Worm (Caenorhabditis elegans) whole organism, young adult: ENCODE results near the gene clec-78.
"Not testable (repeated sequence)": the region's sequence is repeated elsewhere in the genome, so short reads cannot be mapped to it uniquely, and the experiment has no call there.

Experiments used
- B0261.1 ChIP-seq: sonication (generic microtip); optimal IDR thresholded peaks from 2 replicates; lab custom pipeline; 2016; ENCODE audit warnings: mild to moderate bottlenecking, missing genetic modification characterization, moderate library complexity, missing compliant biosample characterization
- F22D6.2 ChIP-seq: sonication (generic microtip); optimal IDR thresholded peaks from 2 replicates; lab custom pipeline; 2016; ENCODE audit warnings: mild to moderate bottlenecking, missing genetic modification characterization, missing compliant biosample characterization
- F33H1.4 ChIP-seq: fragments of 200-800 bp; sonication (Bioruptor generic); IDR thresholded peaks from 2 replicates; pipeline ENCODE4 v1.3.6; 2022; ENCODE audit warnings: missing genetic modification reagents, missing genetic modification characterization, missing compliant biosample characterization
- T26A5.8 ChIP-seq: sonication (generic microtip); optimal IDR thresholded peaks from 2 replicates; lab custom pipeline; 2016; ENCODE audit warnings: missing genetic modification characterization, missing compliant biosample characterization
- akir-1 ChIP-seq: fragments of 200-800 bp; sonication (Bioruptor generic); optimal IDR thresholded peaks from 2 replicates; lab custom pipeline; 2018; ENCODE audit warnings: mild to moderate bottlenecking, missing genetic modification characterization, moderate library complexity, missing compliant biosample characterization
- ama-1 ChIP-seq, 3 experiments: fragments of 150-350 bp in 1 of 3; sonication (generic microtip) in 2 of 3; optimal IDR thresholded peaks; 2 replicates each; lab custom pipeline; 2014 to 2018; ENCODE audit warnings: missing biosample characterization in 2 of 3, missing genetic modification characterization in 2 of 3, missing genetic modification reagents in 2 of 3
- aptf-2 ChIP-seq: fragments of 200-800 bp; sonication (Bioruptor generic); conservative IDR thresholded peaks from 2 replicates; pipeline ENCODE4 v1.3.6; 2022; ENCODE audit warnings: missing genetic modification reagents, missing genetic modification characterization, missing compliant biosample characterization
- athp-1 ChIP-seq: sonication (generic microtip); optimal IDR thresholded peaks from 2 replicates; lab custom pipeline; 2017; ENCODE audit warnings: mild to moderate bottlenecking, missing genetic modification characterization, missing compliant biosample characterization
- bed-1 ChIP-seq: fragments of 200-800 bp; sonication (Bioruptor generic); IDR thresholded peaks from 2 replicates; pipeline ENCODE4 v1.3.6; 2022; ENCODE audit warnings: missing genetic modification reagents, missing genetic modification characterization, missing compliant biosample characterization
- ccch-3 ChIP-seq: fragments of 200-800 bp; sonication (Bioruptor generic); optimal IDR thresholded peaks from 2 replicates; lab custom pipeline; 2018; ENCODE audit warnings: mild to moderate bottlenecking, missing genetic modification characterization, missing compliant biosample characterization
- ceh-79 ChIP-seq: sonication (generic microtip); optimal IDR thresholded peaks from 2 replicates; lab custom pipeline; 2017; ENCODE audit warnings: mild to moderate bottlenecking, missing genetic modification characterization, missing compliant biosample characterization
- chd-7 ChIP-seq: sonication (generic microtip); optimal IDR thresholded peaks from 2 replicates; lab custom pipeline; 2016; ENCODE audit warnings: mild to moderate bottlenecking, missing genetic modification characterization, moderate library complexity, missing compliant biosample characterization
- dox-1 ChIP-seq: fragments of 200-800 bp; sonication (Bioruptor generic); IDR thresholded peaks from 2 replicates; pipeline ENCODE4 v1.3.6; 2022; ENCODE audit warnings: missing genetic modification reagents, missing genetic modification characterization, missing compliant biosample characterization
- dpl-1 ChIP-seq: fragments of 150-350 bp; optimal IDR thresholded peaks from 2 replicates; lab custom pipeline; 2014; ENCODE audit warnings: missing biosample characterization, missing genetic modification reagents, missing genetic modification characterization
- efl-1 ChIP-seq: fragments of 150-350 bp; optimal IDR thresholded peaks from 2 replicates; lab custom pipeline; 2014; ENCODE audit warnings: missing biosample characterization, missing genetic modification reagents, missing genetic modification characterization
- egl-18 ChIP-seq: fragments of 200-800 bp; sonication (Bioruptor generic); IDR thresholded peaks from 2 replicates; pipeline ENCODE4 v1.3.6; 2022; ENCODE audit warnings: missing genetic modification reagents, missing genetic modification characterization, missing compliant biosample characterization
- egrh-3 ChIP-seq: fragments of 200-800 bp; sonication (Bioruptor generic); IDR thresholded peaks from 2 replicates; pipeline ENCODE4 v1.3.6; 2022; ENCODE audit warnings: missing genetic modification reagents, missing genetic modification characterization, missing compliant biosample characterization
- ekl-4 ChIP-seq: fragments of 200-800 bp; sonication (Bioruptor generic); IDR thresholded peaks from 2 replicates; pipeline ENCODE4 v1.3.6; 2022; ENCODE audit warnings: missing genetic modification reagents, missing genetic modification characterization, missing compliant biosample characterization
- ets-4 ChIP-seq: fragments of 200-800 bp; sonication (Bioruptor generic); optimal IDR thresholded peaks from 2 replicates; lab custom pipeline; 2018; ENCODE audit warnings: mild to moderate bottlenecking, missing genetic modification characterization, missing compliant biosample characterization
- hmg-1.2 ChIP-seq: fragments of 200-800 bp; sonication (Bioruptor generic); IDR thresholded peaks from 2 replicates; pipeline ENCODE4 v1.3.6; 2022; ENCODE audit warnings: missing genetic modification reagents, missing genetic modification characterization, missing compliant biosample characterization
- hsf-1 ChIP-seq: fragments of 200-800 bp; sonication (Bioruptor generic); IDR thresholded peaks from 2 replicates; pipeline ENCODE4 v1.3.6; 2022; ENCODE audit warnings: missing genetic modification reagents, missing genetic modification characterization, missing compliant biosample characterization
- let-607 ChIP-seq, 2 experiments: fragments of 200-800 bp in 1 of 2; sonication (Bioruptor generic) in 1 of 2; sonication (generic microtip) in 1 of 2; optimal IDR thresholded peaks; 2 replicates each; lab custom pipeline; 2016 to 2018; ENCODE audit warnings: mild to moderate bottlenecking in 2 of 2, missing compliant biosample characterization in 2 of 2, missing genetic modification characterization in 2 of 2, moderate library complexity in 2 of 2, missing genotype in 1 of 2
- lin-26 ChIP-seq: fragments of 200-800 bp; sonication (Bioruptor generic); IDR thresholded peaks from 2 replicates; pipeline ENCODE4 v1.3.6; 2022; ENCODE audit warnings: missing genetic modification reagents, missing genetic modification characterization, missing compliant biosample characterization
- madf-3 ChIP-seq: fragments of 200-800 bp; sonication (Bioruptor generic); IDR thresholded peaks from 2 replicates; pipeline ENCODE4 v1.3.6; 2022; ENCODE audit warnings: missing genetic modification reagents, missing genetic modification characterization, missing compliant biosample characterization
- madf-8 ChIP-seq: fragments of 200-800 bp; sonication (Bioruptor generic); conservative IDR thresholded peaks from 2 replicates; pipeline ENCODE4 v1.3.6; 2022; ENCODE audit warnings: missing genetic modification reagents, missing genetic modification characterization, missing compliant biosample characterization
- nfya-2 ChIP-seq: fragments of 200-800 bp; sonication (Bioruptor generic); IDR thresholded peaks from 2 replicates; pipeline ENCODE4 v1.3.6; 2022; ENCODE audit warnings: missing genetic modification reagents, missing genetic modification characterization, missing compliant biosample characterization
- nhr-27 ChIP-seq: fragments of 200-800 bp; sonication (Bioruptor generic); optimal IDR thresholded peaks from 2 replicates; lab custom pipeline; 2018; ENCODE audit warnings: mild to moderate bottlenecking, missing genetic modification characterization, moderate library complexity, missing compliant biosample characterization
- nhr-80 ChIP-seq: sonication (generic microtip); optimal IDR thresholded peaks from 2 replicates; lab custom pipeline; 2016; ENCODE audit warnings: missing genetic modification characterization, missing compliant biosample characterization
- nhr-90 ChIP-seq: sonication (generic microtip); optimal IDR thresholded peaks from 2 replicates; lab custom pipeline; 2016; ENCODE audit warnings: missing genotype, mild to moderate bottlenecking, missing genetic modification characterization, missing compliant biosample characterization
- pbrm-1 ChIP-seq: fragments of 200-800 bp; sonication (Bioruptor generic); IDR thresholded peaks from 2 replicates; pipeline ENCODE4 v1.3.6; 2022; ENCODE audit warnings: missing genetic modification reagents, missing genetic modification characterization, missing compliant biosample characterization
- rec-8 ChIP-seq, 2 experiments: sonication (generic microtip); optimal IDR thresholded peaks; 2 replicates each; lab custom pipeline; 2016; ENCODE audit warnings: mild to moderate bottlenecking in 2 of 2, missing genetic modification characterization in 2 of 2, missing genetic modification reagents in 2 of 2, missing genotype in 2 of 2, missing biosample characterization in 1 of 2, missing compliant biosample characterization in 1 of 2, moderate library complexity in 1 of 2
- repo-1 ChIP-seq: sonication (generic microtip); optimal IDR thresholded peaks from 2 replicates; lab custom pipeline; 2017; ENCODE audit warnings: mild to moderate bottlenecking, missing genetic modification characterization, missing compliant biosample characterization
- snpc-4 ChIP-seq, 5 experiments: fragments of 150-350 bp in 1 of 5; sonication (generic microtip) in 4 of 5; optimal IDR thresholded peaks; 2 replicates each; lab custom pipeline; 2014 to 2018; ENCODE audit warnings: missing genetic modification characterization in 5 of 5, missing biosample characterization in 3 of 5, antibody characterized with exemption in 2 of 5, mild to moderate bottlenecking in 2 of 5, missing compliant biosample characterization in 2 of 5, missing genotype in 2 of 5, moderate library complexity in 2 of 5, missing genetic modification reagents in 1 of 5
- sptf-2 ChIP-seq: fragments of 200-800 bp; sonication (Bioruptor generic); optimal IDR thresholded peaks from 2 replicates; lab custom pipeline; 2018; ENCODE audit warnings: mild to moderate bottlenecking, missing genetic modification characterization, missing compliant biosample characterization
- tbx-9 ChIP-seq: sonication (generic microtip); optimal IDR thresholded peaks from 2 replicates; lab custom pipeline; 2016; ENCODE audit warnings: borderline replicate concordance, missing genetic modification characterization, inconsistent platforms, missing compliant biosample characterization
- unc-130 ChIP-seq: sonication (generic microtip); optimal IDR thresholded peaks from 2 replicates; lab custom pipeline; 2016; ENCODE audit warnings: missing genetic modification reagents, missing genetic modification characterization, missing compliant biosample characterization
- unc-62 ChIP-seq: fragments of 150-350 bp; optimal IDR thresholded peaks from 2 replicates; lab custom pipeline; 2014; ENCODE audit warnings: missing biosample characterization, missing genetic modification reagents, missing genetic modification characterization
- xnd-1 ChIP-seq: sonication (generic microtip); optimal IDR thresholded peaks from 2 replicates; lab custom pipeline; 2016; ENCODE audit warnings: missing genotype, missing genetic modification reagents, missing genetic modification characterization, missing compliant biosample characterization
- zfh-2 ChIP-seq: fragments of 200-800 bp; sonication (Bioruptor generic); conservative IDR thresholded peaks from 2 replicates; pipeline ENCODE4 v1.3.6; 2022; ENCODE audit warnings: missing genetic modification reagents, missing genetic modification characterization, missing compliant biosample characterization
- zim-3 ChIP-seq: sonication (generic microtip); optimal IDR thresholded peaks from 2 replicates; lab custom pipeline; 2017; ENCODE audit warnings: mild to moderate bottlenecking, missing genetic modification characterization, moderate library complexity, missing compliant biosample characterization
- ztf-18 ChIP-seq: sonication (generic microtip); optimal IDR thresholded peaks from 2 replicates; lab custom pipeline; 2016; ENCODE audit warnings: missing genotype, mild to moderate bottlenecking, missing genetic modification characterization, missing compliant biosample characterization
- ztf-26 ChIP-seq: sonication (generic microtip); optimal IDR thresholded peaks from 2 replicates; lab custom pipeline; 2017; ENCODE audit warnings: missing genetic modification characterization, missing compliant biosample characterization
- ztf-28 ChIP-seq: fragments of 200-800 bp; sonication (Bioruptor generic); IDR thresholded peaks from 2 replicates; pipeline ENCODE4 v1.3.6; 2022; ENCODE audit warnings: missing genetic modification reagents, missing genetic modification characterization, missing compliant biosample characterization
- ztf-6 ChIP-seq: fragments of 200-800 bp; sonication (Bioruptor generic); IDR thresholded peaks from 2 replicates; pipeline ENCODE4 v1.3.6; 2022; ENCODE audit warnings: missing genetic modification reagents, missing genetic modification characterization, missing compliant biosample characterization

Gene clec-78

DNA sequence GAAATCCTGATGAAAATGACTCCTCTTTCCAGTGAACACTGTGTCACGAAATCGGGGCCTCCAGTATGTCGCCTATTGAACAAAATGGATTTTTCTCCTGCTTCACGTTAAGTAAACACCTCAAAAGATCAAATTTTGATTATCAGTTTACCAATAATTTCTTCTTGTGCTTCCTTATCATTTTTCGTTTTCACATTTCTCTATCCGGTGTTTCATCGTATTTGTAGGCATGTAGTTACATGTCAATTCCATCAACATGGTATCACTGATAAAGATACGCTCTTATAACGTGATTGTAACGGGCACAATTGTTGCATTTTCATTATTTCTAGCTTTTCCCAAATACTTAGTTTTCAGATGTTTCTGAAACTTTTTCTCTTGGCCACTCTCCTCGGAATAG is 44.4 kb upstream of the clec-78 start, which contains the start of gene clec-72:
TSS of gene clec-72 (plus strand) at position 358 of the 400 bp plus-strand sequence.
- TF ChIP-seq nhr-80 (tag; lab: Kevin White, UChicago) (peak; percentile 90), efl-1 (GFP tag; lab: Kevin White, UChicago) (no peak), athp-1 (tag; lab: Kevin White, UChicago) (no peak), unc-130 (GFP tag; lab: Kevin White, UChicago) (no peak), ekl-4 (GFP tag; lab: Robert Waterston, UW) (no peak), madf-8 (GFP tag; lab: Robert Waterston, UW) (no peak), unc-62 (GFP tag; lab: Kevin White, UChicago) (peak; percentile 43), zim-3 (no peak), T26A5.8 (tag; lab: Kevin White, UChicago) (no peak), ets-4 (GFP tag; lab: Kevin White, UChicago) (peak; percentile 62), xnd-1 (no peak), repo-1 (tag; lab: Kevin White, UChicago) (no peak), dox-1 (GFP tag; lab: Robert Waterston, UW) (peak; percentile 19; the same call in 1 of the 2 replicates), sptf-2 (GFP tag; lab: Kevin White, UChicago) (no peak), aptf-2 (GFP tag; lab: Robert Waterston, UW) (no peak), chd-7 (tag; lab: Kevin White, UChicago) (no peak), dpl-1 (GFP tag; lab: Kevin White, UChicago) (no peak), ceh-79 (no peak), ztf-26 (tag; lab: Kevin White, UChicago) (no peak), lin-26 (GFP tag; lab: Robert Waterston, UW) (no peak), let-607 (tag; optimal IDR thresholded peaks at IDR 0.05; lab: Kevin White, UChicago) (no peak), F33H1.4 (GFP tag; lab: Robert Waterston, UW) (no peak), madf-3 (GFP tag; lab: Robert Waterston, UW) (no peak), ccch-3 (GFP tag; lab: Kevin White, UChicago) (no peak), ztf-18 (tag; lab: Kevin White, UChicago) (no peak), nfya-2 (GFP tag; lab: Robert Waterston, UW) (no peak), hsf-1 (GFP tag; lab: Robert Waterston, UW) (no peak), ama-1 (optimal IDR thresholded peaks at IDR 0.05; lab: Kevin White, UChicago) (no peak), ama-1 (GFP tag; optimal IDR thresholded peaks at IDR 0.05; lab: Kevin White, UChicago) (no peak), ztf-28 (GFP tag; lab: Robert Waterston, UW) (no peak), rec-8 (tag; optimal IDR thresholded peaks at IDR 0.05; lab: Kevin White, UChicago) (no peak)

DNA sequence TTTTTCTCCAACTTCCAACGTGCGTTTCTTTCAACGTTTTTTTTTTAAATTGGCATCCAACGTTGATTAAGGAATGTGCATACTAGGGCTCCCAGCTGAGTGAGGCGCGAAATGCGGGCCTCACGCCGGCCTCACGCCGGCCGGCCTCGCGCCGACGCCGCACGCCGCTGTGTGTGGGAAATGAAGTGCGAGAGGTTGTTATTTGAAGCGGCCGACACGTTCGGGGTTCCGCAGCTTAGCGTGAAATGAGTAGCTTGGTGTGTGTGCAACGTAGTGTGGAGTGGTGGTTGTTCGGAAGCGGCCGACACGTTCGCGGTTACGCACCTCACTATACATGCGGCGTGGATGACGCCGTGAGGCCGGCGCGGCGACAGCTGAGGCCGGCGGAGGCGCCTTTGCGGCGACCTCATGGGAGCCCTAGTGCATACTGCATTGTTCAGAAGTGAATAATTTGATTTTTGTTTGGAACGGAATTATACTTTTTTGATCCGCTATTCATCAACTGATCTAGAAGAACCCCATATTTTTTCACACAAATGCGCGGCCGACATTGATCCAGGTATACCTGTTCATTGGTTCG is 41.4 kb upstream of the clec-78 start:
- TF ChIP-seq hmg-1.2 (GFP tag; lab: Robert Waterston, UW) (peak; percentile 37), dox-1 (GFP tag; lab: Robert Waterston, UW) (peak; percentile 7; the same call in 1 of the 2 replicates), egrh-3 (GFP tag; lab: Robert Waterston, UW) (peak; percentile 74; the same call in 1 of the 2 replicates), snpc-4 (tag; optimal IDR thresholded peaks at IDR 0.05; lab: Kevin White, UChicago) (peak in 1 of 4 experiments; percentile 81), zfh-2 (GFP tag; lab: Robert Waterston, UW) (peak; percentile 86), ztf-28 (GFP tag; lab: Robert Waterston, UW) (0 out of 2 replicates have a peak, but pooled peaks have one; percentile 33)
- TF ChIP-seq snpc-4 (GFP tag; optimal IDR thresholded peaks at IDR 0.05; lab: Kevin White, UChicago), result not testable (repeated sequence)

DNA sequence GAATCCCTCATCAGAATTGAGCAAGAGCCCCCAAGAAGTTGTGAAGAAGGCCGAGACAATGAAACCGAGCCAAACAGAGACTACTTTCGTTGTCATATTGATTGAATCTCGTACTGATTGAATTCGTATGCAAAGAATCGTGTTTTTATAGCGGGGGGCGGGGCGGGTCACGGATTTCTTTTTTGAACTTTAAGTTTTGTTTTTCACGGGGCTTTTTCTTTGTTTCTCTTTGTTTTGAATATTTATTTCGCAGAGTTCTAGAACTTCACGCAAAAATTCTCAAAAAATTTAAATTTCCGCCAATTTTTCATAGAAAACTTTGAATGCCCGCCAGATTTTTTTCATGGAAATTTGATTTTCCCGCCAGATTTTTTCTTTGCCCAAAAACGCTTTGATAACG is 32.8 kb upstream of the clec-78 start, which contains the start of gene clec-73:
TSS of gene clec-73 (minus strand) at position 101 of the 400 bp plus-strand sequence.
- TF ChIP-seq T26A5.8 (tag; lab: Kevin White, UChicago), result no peak
- no peak for TF ChIP-seq chd-7 (tag; lab: Kevin White, UChicago)
- no peak for TF ChIP-seq madf-3 (GFP tag; lab: Robert Waterston, UW)
- TF ChIP-seq nhr-90 (tag; lab: Kevin White, UChicago), result no peak
- no peak for TF ChIP-seq rec-8 (tag; optimal IDR thresholded peaks at IDR 0.05; lab: Kevin White, UChicago)
- TF ChIP-seq bed-1 (GFP tag; lab: Robert Waterston, UW), result no peak
- TF ChIP-seq F22D6.2, result no peak
- no peak for TF ChIP-seq B0261.1 (tag; lab: Kevin White, UChicago)
- no peak for TF ChIP-seq akir-1 (GFP tag; lab: Kevin White, UChicago)
- no peak for TF ChIP-seq egl-18
- TF ChIP-seq nhr-27 (tag; lab: Kevin White, UChicago), result no peak
- no peak for TF ChIP-seq tbx-9 (tag; lab: Kevin White, UChicago)
- TF ChIP-seq pbrm-1 (GFP tag; lab: Robert Waterston, UW), result no peak
- no peak for TF ChIP-seq aptf-2 (GFP tag; lab: Robert Waterston, UW)
- no peak for TF ChIP-seq ztf-6 (GFP tag; lab: Robert Waterston, UW)
- TF ChIP-seq nhr-80 (tag; lab: Kevin White, UChicago), result no peak
